Worm (Caenorhabditis elegans) whole organism, L3 larva: ENCODE data around the gene pho-6.

Experiments used
- elt-3 ChIP-seq, 3 experiments: fragments of 150-350 bp in 1 of 3; sonication (generic microtip) in 2 of 3; optimal IDR thresholded peaks; 2 replicates in 2 of 3; 4 replicates in 1 of 3; lab custom pipeline; 2014 to 2017; ENCODE audit warnings: missing biosample characterization in 3 of 3, missing genetic modification characterization in 3 of 3
- mdl-1 ChIP-seq: fragments of 150-350 bp; optimal IDR thresholded peaks from 2 replicates; lab custom pipeline; 2014; ENCODE audit warnings: missing biosample characterization, missing genetic modification characterization
- nhr-23 ChIP-seq: fragments of 150-350 bp; optimal IDR thresholded peaks from 2 replicates; lab custom pipeline; 2014; ENCODE audit warnings: missing biosample characterization, missing genetic modification reagents, missing genetic modification characterization
- nhr-237 ChIP-seq: fragments of 150-350 bp; optimal IDR thresholded peaks from 2 replicates; lab custom pipeline; 2014; ENCODE audit warnings: missing biosample characterization, missing genetic modification characterization
- nhr-28 ChIP-seq: fragments of 150-350 bp; optimal IDR thresholded peaks from 2 replicates; lab custom pipeline; 2014; ENCODE audit warnings: missing biosample characterization, missing genetic modification characterization
- sea-2 ChIP-seq: fragments of 150-350 bp; sonication (generic microtip); optimal IDR thresholded peaks from 4 replicates; lab custom pipeline; 2014; ENCODE audit warnings: missing biosample characterization, missing genetic modification reagents, missing genetic modification characterization
- skn-1 ChIP-seq: fragments of 150-350 bp; optimal IDR thresholded peaks from 2 replicates; lab custom pipeline; 2014; ENCODE audit warnings: missing biosample characterization, missing genetic modification characterization
- unc-39 ChIP-seq: sonication (generic microtip); optimal IDR thresholded peaks from 4 replicates; lab custom pipeline; 2017; ENCODE audit warnings: missing biosample characterization, missing genetic modification characterization
- unc-62 ChIP-seq: fragments of 150-350 bp; sonication (generic microtip); optimal IDR thresholded peaks from 4 replicates; lab custom pipeline; 2014; ENCODE audit warnings: missing biosample characterization, missing genetic modification reagents, missing genetic modification characterization

DNA sequence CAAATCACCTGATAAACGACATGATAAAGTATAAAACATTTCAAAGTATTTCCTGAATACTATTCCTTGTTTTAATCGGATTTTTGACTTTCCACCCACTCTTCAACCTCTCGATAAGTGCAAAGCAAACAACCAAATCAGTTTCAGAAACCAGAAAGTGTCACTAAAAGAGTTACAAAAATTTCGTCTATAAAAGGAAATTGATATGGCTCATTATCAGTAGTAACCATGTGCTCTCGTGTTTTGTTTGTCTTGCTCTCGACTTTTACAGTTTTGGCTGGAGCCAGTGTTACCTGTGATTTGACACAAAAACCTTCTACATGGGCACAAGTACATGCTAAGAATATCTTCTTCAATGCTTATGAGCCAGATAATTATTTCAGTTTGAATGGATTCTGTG is 10.5 kb downstream of the pho-6 start, which contains the start of gene F52E1.14:
- TF ChIP-seq nhr-23 (tag; lab: Kevin White, UChicago) (no peak), nhr-237 (tag; lab: Kevin White, UChicago) (no peak), unc-62 (no peak), unc-39 (tag; lab: Kevin White, UChicago) (no peak), nhr-28 (tag; lab: Kevin White, UChicago) (no peak), skn-1 (tag; lab: Kevin White, UChicago) (no peak), sea-2 (GFP tag; lab: Kevin White, UChicago) (no peak), elt-3 (tag; optimal IDR thresholded peaks at IDR 0.05; lab: Kevin White, UChicago) (no peak), mdl-1 (tag; lab: Kevin White, UChicago) (no peak)
